Worm (Caenorhabditis elegans) whole organism, L1 larva: Measurements from ENCODE around the gene kbp-1.
A peak's percentile ranks its signal among the peaks of the same experiment; 100 is the strongest.

Source experiments
- efl-1 ChIP-seq, 4 experiments: fragments of 150-350 bp; optimal IDR thresholded peaks in 3 of 4; peaks in 1 of 4; 1 replicate in 1 of 4; 2 replicates in 3 of 4; lab custom pipeline; 2014; ENCODE audit warnings: missing biosample characterization in 2 of 4, missing genetic modification characterization in 2 of 4, missing genetic modification reagents in 2 of 4
- efl-3 ChIP-seq: fragments of 200-800 bp; sonication (Bioruptor generic); optimal IDR thresholded peaks from 2 replicates; lab custom pipeline; 2018; ENCODE audit warnings: mild to moderate bottlenecking, missing genetic modification characterization, missing compliant biosample characterization
- elt-3 ChIP-seq, 6 experiments: fragments of 150-350 bp in 1 of 6; sonication (generic microtip); optimal IDR thresholded peaks; 2 replicates each; lab custom pipeline; 2017 to 2018; ENCODE audit warnings: missing biosample characterization in 6 of 6, missing genetic modification characterization in 6 of 6, inconsistent platforms in 1 of 6
- ets-5 ChIP-seq: fragments of 200-800 bp; sonication (Bioruptor generic); IDR thresholded peaks from 2 replicates; pipeline ENCODE4 v1.3.6; 2022; ENCODE audit warnings: missing genetic modification characterization, missing compliant biosample characterization
- fos-1 ChIP-seq: fragments of 150-350 bp; optimal IDR thresholded peaks from 2 replicates; lab custom pipeline; 2014; ENCODE audit warnings: missing biosample characterization, missing genetic modification characterization
- jun-1 ChIP-seq: fragments of 150-350 bp; optimal IDR thresholded peaks from 2 replicates; lab custom pipeline; 2014; ENCODE audit warnings: missing biosample characterization, missing genetic modification reagents, missing genetic modification characterization
- lsy-2 ChIP-seq, 2 experiments: fragments of 150-350 bp; optimal IDR thresholded peaks; 2 replicates each; lab custom pipeline; 2014; ENCODE audit warnings: missing biosample characterization in 2 of 2, missing genetic modification characterization in 2 of 2
- nhr-12 ChIP-seq: sonication (generic microtip); optimal IDR thresholded peaks from 2 replicates; lab custom pipeline; 2017; ENCODE audit warnings: missing biosample characterization, missing genetic modification characterization
- ztf-11 ChIP-seq, 2 experiments: sonication (generic microtip); optimal IDR thresholded peaks; 2 replicates each; lab custom pipeline; 2016 to 2017; ENCODE audit warnings: missing genetic modification characterization in 2 of 2, missing biosample characterization in 1 of 2, missing compliant biosample characterization in 1 of 2

- TF ChIP-seq fos-1 (tag; lab: Kevin White, UChicago) (no peak), ets-5 (GFP tag; lab: Robert Waterston, UW) (no peak), ztf-11 (tag; optimal IDR thresholded peaks at IDR 0.05; lab: Kevin White, UChicago) (no peak), lsy-2 (tag; optimal IDR thresholded peaks at IDR 0.05; lab: Kevin White, UChicago) (peak; percentile 20 to 77), jun-1 (tag; lab: Kevin White, UChicago) (no peak), efl-1 (optimal IDR thresholded peaks at IDR 0.05; lab: Kevin White, UChicago) (peak; percentile 83 to 90), efl-1 (GFP tag; optimal IDR thresholded peaks at IDR 0.05 in 1 of 2; lab: Kevin White, UChicago) (peak; percentile 91 to 99), efl-3 (GFP tag; lab: Kevin White, UChicago) (no peak), elt-3 (tag; optimal IDR thresholded peaks at IDR 0.05; lab: Kevin White, UChicago) (peak in 1 of 6 experiments; percentile 33), nhr-12 (tag; lab: Kevin White, UChicago) (no peak)
These were observed at the start of gene kbp-1, which contains the start of gene cra-1 for ce11 chrIII:6869268-6869667.
